Fruit fly (Drosophila melanogaster): ENCODE measurements around the gene CG15172.

The CG15172 gene

dm6 chr2L:18990720-18991119 is 31.5 kb upstream of the CG15172 start, which contains the start of gene CG15169:
Gene CG15169 (plus strand): TSS chr2L:18991020.
- no peak for TF ChIP-seq noc (tag; optimal IDR thresholded peaks at IDR 0.05)

- TF ChIP-seq noc (tag; optimal IDR thresholded peaks at IDR 0.05) = no peak
Observed at dm6 chr2L:18992196-18992595, 30.0 kb upstream of the CG15172 start, which contains the start of gene CG46465. Gene CG46465 (plus strand): TSS chr2L:18992496.

dm6 chr2L:18995660-18996417 is 26.4 kb upstream of the CG15172 start, which contains the start of gene CG10650:
Gene CG10650 (minus strand): TSS chr2L:18995934.
- peak; percentile 14 for TF ChIP-seq noc (tag; optimal IDR thresholded peaks at IDR 0.05)

- TF ChIP-seq noc (tag; optimal IDR thresholded peaks at IDR 0.05) = no peak
Observed at dm6 chr2L:18997148-18997547, 25.1 kb upstream of the CG15172 start, which contains the start of gene CG31792. Gene CG31792 (plus strand): TSS chr2L:18997448.

dm6 chr2L:19002468-19002867 is 19.7 kb upstream of the CG15172 start:
- no peak for TF ChIP-seq noc (tag; optimal IDR thresholded peaks at IDR 0.05)

- peak; percentile 88 for TF ChIP-seq noc (tag; optimal IDR thresholded peaks at IDR 0.05)
Observed at dm6 chr2L:19002959-19003371, 19.3 kb upstream of the CG15172 start, which contains the start of gene CG31793. Gene CG31793 (plus strand): TSS chr2L:19003367.

- TF ChIP-seq noc (tag; optimal IDR thresholded peaks at IDR 0.05) = peak; percentile 82
Observed at dm6 chr2L:19009130-19009529, 13.1 kb upstream of the CG15172 start, which contains the start of gene RpL30. Gene RpL30 (minus strand): TSS chr2L:19009306.

- TF ChIP-seq noc (tag; optimal IDR thresholded peaks at IDR 0.05) = no peak
Observed at dm6 chr2L:19010037-19010436, 12.2 kb upstream of the CG15172 start.

- TF ChIP-seq noc (tag; optimal IDR thresholded peaks at IDR 0.05) = no peak
Observed at dm6 chr2L:19010566-19010965, 11.7 kb upstream of the CG15172 start, which contains the start of gene robl37BC. Gene robl37BC (plus strand): TSS chr2L:19010866.

- peak; percentile 54 for TF ChIP-seq noc (tag; optimal IDR thresholded peaks at IDR 0.05)
Observed at dm6 chr2L:19011895-19012645, 10.1 kb upstream of the CG15172 start.

- no peak for TF ChIP-seq noc (tag; optimal IDR thresholded peaks at IDR 0.05)
Observed at dm6 chr2L:19012776-19013328, 9.4 kb upstream of the CG15172 start.

dm6 chr2L:19014032-19014880 is 8.0 kb upstream of the CG15172 start:
- peak; percentile 23 for TF ChIP-seq noc (tag; optimal IDR thresholded peaks at IDR 0.05)

- no peak for TF ChIP-seq noc (tag; optimal IDR thresholded peaks at IDR 0.05)
Observed at dm6 chr2L:19014881-19015366, 7.3 kb upstream of the CG15172 start.

- no peak for TF ChIP-seq noc (tag; optimal IDR thresholded peaks at IDR 0.05)
Observed at dm6 chr2L:19015628-19016027, 6.6 kb upstream of the CG15172 start.

- TF ChIP-seq noc (tag; optimal IDR thresholded peaks at IDR 0.05) = no peak
Observed at dm6 chr2L:19017060-19017459, 5.2 kb upstream of the CG15172 start.

Data from whole organism, larva.